Fruit fly (Drosophila melanogaster) whole organism, embryonic: ENCODE measurements around the gene CG43184.

Experiments
- BEAF-32 ChIP-seq: fragments of 200-800 bp; sonication (Bioruptor generic); optimal IDR thresholded peaks from 3 replicates; lab custom pipeline; 2017; ENCODE audit warnings: missing biosample characterization, missing genetic modification characterization, mild to moderate bottlenecking, moderate library complexity, missing genetic modification reagents
- Bgb ChIP-seq: fragments of 200-800 bp; sonication (Bioruptor generic); IDR thresholded peaks from 2 replicates; pipeline ENCODE4 v1.3.6; 2022; ENCODE audit warnings: missing biosample characterization, missing genetic modification characterization; ENCODE audit not compliant: partially characterized antibody
- CG10321 ChIP-seq: fragments of 200-800 bp; sonication (Bioruptor generic); IDR thresholded peaks from 2 replicates; pipeline ENCODE4 v1.3.6; 2022; ENCODE audit warnings: missing biosample characterization, missing genetic modification characterization
- CG11093 ChIP-seq: fragments of 200-800 bp; sonication (Bioruptor generic); IDR thresholded peaks from 3 replicates; pipeline ENCODE4 v1.3.6; 2022; ENCODE audit warnings: missing biosample characterization, missing genetic modification characterization
- CG11247 ChIP-seq: fragments of 200-800 bp; sonication (Bioruptor generic); IDR thresholded peaks from 2 replicates; pipeline ENCODE4 v1.3.6; 2022; ENCODE audit warnings: missing biosample characterization, missing genetic modification characterization
- CG11504 ChIP-seq: fragments of 200-800 bp; sonication (Bioruptor generic); optimal IDR thresholded peaks from 3 replicates; lab custom pipeline; 2019; ENCODE audit warnings: missing biosample characterization, mild to moderate bottlenecking, missing genetic modification characterization, moderate library complexity
- CG13287 ChIP-seq: fragments of 200-800 bp; sonication (Bioruptor generic); IDR thresholded peaks from 2 replicates; pipeline ENCODE4 v1.3.6; 2022; ENCODE audit warnings: missing biosample characterization, missing genetic modification characterization; ENCODE audit not compliant: partially characterized antibody
- CG14860 ChIP-seq: fragments of 200-800 bp; sonication (Bioruptor generic); IDR thresholded peaks from 3 replicates; pipeline ENCODE4 v1.3.6; 2022; ENCODE audit warnings: missing biosample characterization, missing genetic modification characterization; ENCODE audit not compliant: partially characterized antibody
- CG16815 ChIP-seq: fragments of 200-800 bp; sonication (Bioruptor generic); optimal IDR thresholded peaks from 3 replicates; lab custom pipeline; 2017; ENCODE audit warnings: missing biosample characterization, mild to moderate bottlenecking, missing genetic modification characterization
- CG2129 ChIP-seq: fragments of 200-800 bp; sonication (Bioruptor generic); IDR thresholded peaks from 2 replicates; pipeline ENCODE4 v1.3.6; 2022; ENCODE audit warnings: missing biosample characterization, missing genetic modification characterization; ENCODE audit not compliant: partially characterized antibody
- CG2889 ChIP-seq: fragments of 200-800 bp; sonication (Bioruptor generic); IDR thresholded peaks from 3 replicates; pipeline ENCODE4 v1.3.6; 2022; ENCODE audit warnings: missing biosample characterization, missing genetic modification characterization
- CG3281 ChIP-seq: fragments of 200-800 bp; sonication (Bioruptor generic); optimal IDR thresholded peaks from 3 replicates; lab custom pipeline; 2017; ENCODE audit warnings: missing biosample characterization, mild to moderate bottlenecking, missing genetic modification characterization
- CG4360 ChIP-seq: fragments of 200-800 bp; sonication (Bioruptor generic); IDR thresholded peaks from 2 replicates; pipeline ENCODE4 v1.3.6; 2022; ENCODE audit warnings: missing biosample characterization, missing genetic modification characterization
- CG6175 ChIP-seq: fragments of 200-800 bp; sonication (Bioruptor generic); IDR thresholded peaks from 3 replicates; pipeline ENCODE4 v1.3.6; 2022; ENCODE audit warnings: missing biosample characterization, missing genetic modification characterization
- CG6683 ChIP-seq: fragments of 200-800 bp; sonication (Bioruptor generic); optimal IDR thresholded peaks from 2 replicates; lab custom pipeline; 2017; ENCODE audit warnings: missing biosample characterization, mild to moderate bottlenecking, missing genetic modification characterization, missing genetic modification reagents
- CG7556 ChIP-seq: fragments of 200-800 bp; sonication (Bioruptor generic); optimal IDR thresholded peaks from 2 replicates; lab custom pipeline; 2017; ENCODE audit warnings: missing biosample characterization, mild to moderate bottlenecking, missing genetic modification characterization
- CG7963 ChIP-seq: fragments of 200-800 bp; sonication (Bioruptor generic); IDR thresholded peaks from 3 replicates; pipeline ENCODE4 v1.3.6; 2022; ENCODE audit warnings: missing biosample characterization, missing genetic modification characterization; ENCODE audit not compliant: partially characterized antibody
- CTCF ChIP-seq: fragments of 200-800 bp; sonication (Bioruptor generic); optimal IDR thresholded peaks from 2 replicates; lab custom pipeline; 2017; ENCODE audit warnings: missing biosample characterization, mild to moderate bottlenecking, missing genetic modification characterization, moderate library complexity
- CkIIα-i1 ChIP-seq: fragments of 200-800 bp; sonication (Bioruptor generic); IDR thresholded peaks from 2 replicates; pipeline ENCODE4 v1.3.6; 2022; ENCODE audit warnings: missing biosample characterization, missing genetic modification characterization
- D19B ChIP-seq: fragments of 200-800 bp; sonication (Bioruptor generic); optimal IDR thresholded peaks from 2 replicates; lab custom pipeline; 2017; ENCODE audit warnings: missing biosample characterization, mild to moderate bottlenecking, missing genetic modification characterization
- Deaf1 ChIP-seq: fragments of 200-800 bp; optimal IDR thresholded peaks from 3 replicates; lab custom pipeline; 2019; ENCODE audit warnings: missing biosample characterization, mild to moderate bottlenecking, missing genetic modification characterization, moderate library complexity
- Dip2 ChIP-seq: fragments of 200-800 bp; sonication (Bioruptor generic); IDR thresholded peaks from 2 replicates; pipeline ENCODE4 v1.3.6; 2022; ENCODE audit warnings: missing biosample characterization, missing genetic modification characterization
- Dip3 ChIP-seq: fragments of 200-800 bp; sonication (Bioruptor generic); optimal IDR thresholded peaks from 3 replicates; lab custom pipeline; 2016; ENCODE audit warnings: missing biosample characterization, missing genetic modification characterization
- Dll ChIP-seq: fragments of 200-800 bp; sonication (Bioruptor generic); IDR thresholded peaks from 4 replicates; pipeline ENCODE4 v1.3.6; 2022; ENCODE audit warnings: missing biosample characterization, missing genetic modification characterization; ENCODE audit not compliant: partially characterized antibody
- Doc3 ChIP-seq: fragments of 200-800 bp; sonication (Bioruptor generic); IDR thresholded peaks from 3 replicates; pipeline ENCODE4 v1.3.6; 2022; ENCODE audit warnings: missing biosample characterization, missing genetic modification characterization; ENCODE audit not compliant: partially characterized antibody
- Dp ChIP-seq: fragments of 200-800 bp; sonication (Bioruptor generic); optimal IDR thresholded peaks from 2 replicates; lab custom pipeline; 2018; ENCODE audit warnings: missing biosample characterization, mild to moderate bottlenecking, missing genetic modification characterization, moderate library complexity
- HmgD ChIP-seq: fragments of 200-800 bp; sonication (Bioruptor generic); optimal IDR thresholded peaks from 3 replicates; lab custom pipeline; 2016; ENCODE audit warnings: missing biosample characterization, missing genetic modification characterization
- Mrtf ChIP-seq: fragments of 200-800 bp; sonication (Bioruptor generic); IDR thresholded peaks from 3 replicates; pipeline ENCODE4 v1.3.6; 2022; ENCODE audit warnings: missing biosample characterization, missing genetic modification characterization
- Myb ChIP-seq: fragments of 200-800 bp; sonication (Bioruptor generic); optimal IDR thresholded peaks from 2 replicates; lab custom pipeline; 2016; ENCODE audit warnings: missing biosample characterization, missing genetic modification characterization
- Oli ChIP-seq: fragments of 200-800 bp; sonication (Bioruptor generic); optimal IDR thresholded peaks from 2 replicates; lab custom pipeline; 2018; ENCODE audit warnings: missing biosample characterization, mild to moderate bottlenecking, missing genetic modification characterization, moderate library complexity
- Scr ChIP-seq: fragments of 200-800 bp; sonication (Bioruptor generic); IDR thresholded peaks from 2 replicates; pipeline ENCODE4 v1.3.6; 2022; ENCODE audit warnings: missing biosample characterization, missing genetic modification characterization; ENCODE audit not compliant: partially characterized antibody
- abd-A ChIP-seq: fragments of 200-800 bp; sonication (Bioruptor generic); optimal IDR thresholded peaks from 3 replicates; lab custom pipeline; 2019; ENCODE audit warnings: missing biosample characterization, mild to moderate bottlenecking, missing genetic modification characterization, moderate library complexity
- aop ChIP-seq: fragments of 200-800 bp; sonication (Bioruptor generic); IDR thresholded peaks from 2 replicates; pipeline ENCODE4 v1.3.6; 2022; ENCODE audit warnings: missing biosample characterization, missing genetic modification characterization
- bcd ChIP-seq: fragments of 200-800 bp; sonication (Bioruptor generic); optimal IDR thresholded peaks from 2 replicates; lab custom pipeline; 2017; ENCODE audit warnings: missing biosample characterization, mild to moderate bottlenecking, missing genetic modification characterization
- cg ChIP-seq: fragments of 200-800 bp; sonication (Bioruptor generic); optimal IDR thresholded peaks from 3 replicates; lab custom pipeline; 2019; ENCODE audit warnings: missing biosample characterization, mild to moderate bottlenecking, missing genetic modification characterization, moderate library complexity
- chinmo ChIP-seq: fragments of 200-800 bp; sonication (Bioruptor generic); IDR thresholded peaks from 4 replicates; pipeline ENCODE4 v1.3.6; 2022; ENCODE audit warnings: missing biosample characterization, missing genetic modification characterization; ENCODE audit not compliant: partially characterized antibody
- eyg ChIP-seq: fragments of 200-800 bp; sonication (Bioruptor generic); optimal IDR thresholded peaks from 3 replicates; lab custom pipeline; 2016; ENCODE audit warnings: missing biosample characterization, missing genetic modification characterization
- h ChIP-seq: fragments of >200 bp; optimal IDR thresholded peaks from 2 replicates; lab custom pipeline; 2017
- lmd ChIP-seq: fragments of 200-800 bp; sonication (Bioruptor generic); IDR thresholded peaks from 2 replicates; pipeline ENCODE4 v1.3.6; 2022; ENCODE audit warnings: missing biosample characterization, missing genetic modification characterization
- mld ChIP-seq: fragments of 200-800 bp; sonication (Bioruptor generic); IDR thresholded peaks from 3 replicates; pipeline ENCODE4 v1.3.6; 2022; ENCODE audit warnings: missing biosample characterization, missing genetic modification characterization; ENCODE audit not compliant: partially characterized antibody
- nerfin-2 ChIP-seq: fragments of 200-800 bp; sonication (Bioruptor generic); IDR thresholded peaks from 2 replicates; pipeline ENCODE4 v1.3.6; 2022; ENCODE audit warnings: missing biosample characterization, missing genetic modification characterization; ENCODE audit not compliant: partially characterized antibody
- otp ChIP-seq: fragments of 200-800 bp; sonication (Bioruptor generic); IDR thresholded peaks from 3 replicates; pipeline ENCODE4, ENCODE4 v1.3.6; 2022; ENCODE audit warnings: missing biosample characterization, missing genetic modification characterization
- p53 ChIP-seq: fragments of 200-800 bp; sonication (Bioruptor generic); optimal IDR thresholded peaks from 2 replicates; lab custom pipeline; 2016; ENCODE audit warnings: missing biosample characterization, missing genetic modification characterization
- sd ChIP-seq: fragments of 200-800 bp; sonication (Bioruptor generic); optimal IDR thresholded peaks from 3 replicates; lab custom pipeline; 2018; ENCODE audit warnings: missing biosample characterization, mild to moderate bottlenecking, missing genetic modification characterization, moderate library complexity
- slou ChIP-seq: fragments of 200-800 bp; sonication (Bioruptor generic); optimal IDR thresholded peaks from 3 replicates; lab custom pipeline; 2016; ENCODE audit warnings: missing biosample characterization, missing genetic modification characterization
- stwl ChIP-seq: fragments of 200-800 bp; sonication (Bioruptor generic); optimal IDR thresholded peaks from 3 replicates; lab custom pipeline; 2018; ENCODE audit warnings: missing biosample characterization, mild to moderate bottlenecking, missing genetic modification characterization, moderate library complexity
- unc-4 ChIP-seq: fragments of 200-800 bp; sonication (Bioruptor generic); IDR thresholded peaks from 2 replicates; pipeline ENCODE4 v1.3.6; 2022; ENCODE audit warnings: missing biosample characterization, missing genetic modification characterization; ENCODE audit not compliant: partially characterized antibody
- zen ChIP-seq: fragments of 200-800 bp; sonication (Bioruptor generic); optimal IDR thresholded peaks from 3 replicates; lab custom pipeline; 2018; ENCODE audit warnings: missing biosample characterization, mild to moderate bottlenecking, missing genetic modification characterization, moderate library complexity
- zen2 ChIP-seq: fragments of 200-800 bp; sonication (Bioruptor generic); IDR thresholded peaks from 3 replicates; pipeline ENCODE4 v1.3.6; 2022; ENCODE audit warnings: missing biosample characterization, missing genetic modification characterization; ENCODE audit not compliant: partially characterized antibody
- zfh1 ChIP-seq: fragments of 200-800 bp; sonication (Bioruptor generic); IDR thresholded peaks from 3 replicates; pipeline ENCODE4 v1.3.6; 2022; ENCODE audit warnings: missing biosample characterization, missing genetic modification characterization

CG43184 gene

DNA sequence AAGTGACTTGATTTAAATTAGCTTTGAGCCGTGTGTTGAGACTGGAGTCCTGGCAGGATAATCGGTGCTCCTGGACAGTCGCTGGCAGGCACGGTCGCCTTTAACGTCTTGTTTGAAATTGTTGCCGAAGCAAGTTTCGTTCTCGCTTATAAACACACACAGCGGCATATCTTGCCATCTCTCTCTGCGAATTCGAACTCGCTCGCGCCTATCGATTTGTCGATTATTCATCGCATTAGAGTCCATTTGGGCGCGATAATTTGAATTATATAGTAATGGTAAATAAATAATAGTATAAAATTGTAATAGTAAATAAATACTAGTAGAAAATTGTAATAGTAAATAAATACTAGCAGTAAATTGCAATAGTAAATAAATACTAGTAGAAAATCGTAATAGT lies 29.2 kb downstream of the CG43184 start, which contains the start of gene CG8745:
TSS of gene CG8745 (minus strand) at position 126 of the 400 bp plus-strand sequence.
- TF ChIP-seq Scr (GFP tag; lab: Robert Waterston, UW), result peak; percentile 79
- TF ChIP-seq CG7556 (GFP tag; lab: Kevin White, UChicago), result no peak
- peak; percentile 56 for TF ChIP-seq CG14860 (GFP tag; lab: Robert Waterston, UW)
- TF ChIP-seq Dll, result peak; percentile 76
- TF ChIP-seq CG7963 (GFP tag; lab: Robert Waterston, UW), result peak; percentile 56; the same call in 2 of the 3 replicates
- peak; percentile 23 for TF ChIP-seq cg (GFP tag; lab: Kevin White, UChicago)
- peak; percentile 81 for TF ChIP-seq CG13287 (GFP tag; lab: Robert Waterston, UW)
- no peak for TF ChIP-seq CG4360 (GFP tag; lab: Robert Waterston, UW)
- TF ChIP-seq slou (GFP tag; lab: Kevin White, UChicago), result no peak
- TF ChIP-seq CG11504 (tag; lab: Kevin White, UChicago), result peak; percentile 98
- no peak for TF ChIP-seq sd
- TF ChIP-seq chinmo (GFP tag; lab: Robert Waterston, UW), result peak; percentile 81; the same call in 1 of the 4 replicates
- TF ChIP-seq CG11093, result no peak
- TF ChIP-seq CkIIα-i1, result no peak
- TF ChIP-seq D19B, result no peak
- TF ChIP-seq CG11247 (GFP tag; lab: Robert Waterston, UW), result no peak
- no peak for TF ChIP-seq abd-A (tag; lab: Kevin White, UChicago)
- TF ChIP-seq p53 (GFP tag; lab: Kevin White, UChicago), result no peak
- no peak for TF ChIP-seq Oli (tag; lab: Kevin White, UChicago)
- TF ChIP-seq bcd, result no peak
- TF ChIP-seq zfh1, result no peak
- peak; percentile 20 for TF ChIP-seq Myb
- peak; percentile 38 for TF ChIP-seq CTCF
- no peak for TF ChIP-seq CG2889 (GFP tag; lab: Robert Waterston, UW)
- peak; percentile 69 for TF ChIP-seq unc-4
- TF ChIP-seq otp (GFP tag; lab: Robert Waterston, UW), result no peak
- no peak for TF ChIP-seq lmd (GFP tag; lab: Robert Waterston, UW)
- peak; percentile 78 for TF ChIP-seq Deaf1
- TF ChIP-seq Doc3 (GFP tag; lab: Robert Waterston, UW), result peak; percentile 78
- peak; percentile 65; the same call in 1 of the 3 replicates for TF ChIP-seq mld (GFP tag; lab: Robert Waterston, UW)
- TF ChIP-seq Mrtf, result no peak
- no peak for TF ChIP-seq Dip3
- TF ChIP-seq CG6175, result no peak
- peak; percentile 25; the same call in 1 of the 2 replicates for TF ChIP-seq CG2129 (GFP tag; lab: Robert Waterston, UW)
- no peak for TF ChIP-seq zen (tag; lab: Kevin White, UChicago)
- TF ChIP-seq h (lab: Kevin White, UChicago), result no peak
- TF ChIP-seq CG3281 (GFP tag; lab: Kevin White, UChicago), result no peak
- TF ChIP-seq HmgD (GFP tag; lab: Kevin White, UChicago), result peak; percentile 1
- TF ChIP-seq aop (GFP tag; lab: Robert Waterston, UW), result no peak
- TF ChIP-seq CG10321, result peak; percentile 89
- TF ChIP-seq Bgb, result peak; percentile 78
- no peak for TF ChIP-seq CG6683 (GFP tag; lab: Kevin White, UChicago)
- TF ChIP-seq CG16815 (GFP tag; lab: Kevin White, UChicago), result no peak
- peak; percentile 69 for TF ChIP-seq BEAF-32 (GFP tag; lab: Kevin White, UChicago)
- TF ChIP-seq zen2 (GFP tag; lab: Robert Waterston, UW), result peak; percentile 57; the same call in 1 of the 3 replicates
- peak; percentile 89 for TF ChIP-seq Dp
- TF ChIP-seq stwl (tag; lab: Kevin White, UChicago), result peak; percentile 84
- peak; percentile 57; the same call in 1 of the 2 replicates for TF ChIP-seq nerfin-2
- TF ChIP-seq Dip2, result no peak
- TF ChIP-seq eyg (GFP tag; lab: Kevin White, UChicago), result no peak
